Worm (Caenorhabditis elegans) whole organism, late embryonic: Measurements from ENCODE around the gene ceh-14.

ENCODE experiments used
- ama-1 ChIP-seq: fragments of 150-350 bp; optimal IDR thresholded peaks from 2 replicates; lab custom pipeline; 2014
- fkh-10 ChIP-seq: fragments of 150-350 bp; optimal IDR thresholded peaks from 2 replicates; lab custom pipeline; 2014; ENCODE audit warnings: missing biosample characterization, missing genetic modification reagents, missing genetic modification characterization
- lim-6 ChIP-seq: sonication (generic microtip); optimal IDR thresholded peaks from 2 replicates; lab custom pipeline; 2016; ENCODE audit warnings: missing genetic modification characterization, missing compliant biosample characterization
- madf-2 ChIP-seq: sonication (generic microtip); optimal IDR thresholded peaks from 2 replicates; lab custom pipeline; 2017; ENCODE audit warnings: missing genetic modification characterization, missing compliant biosample characterization

DNA sequence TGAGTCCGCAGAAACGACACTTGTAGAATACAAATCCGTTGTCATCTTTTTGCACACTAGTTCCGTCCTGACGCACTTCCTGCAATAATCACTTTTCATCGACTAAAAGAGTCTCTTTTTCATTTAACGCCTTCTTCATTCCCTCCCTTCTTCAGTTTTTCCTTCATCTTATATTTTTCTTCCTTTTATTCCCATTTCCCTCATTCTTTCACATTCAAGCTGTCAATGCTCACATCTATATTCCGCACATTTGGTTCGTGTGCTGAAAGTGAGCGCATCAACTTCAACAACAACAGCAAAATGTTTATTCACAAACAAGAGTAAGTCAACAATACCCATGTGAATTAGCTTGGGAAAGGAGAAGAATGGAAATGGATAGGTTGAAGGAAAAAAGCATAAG lies 39.5 kb upstream of the ceh-14 start, which contains the start of gene pcyt-1:
- TF ChIP-seq madf-2 (tag; lab: Kevin White, UChicago) (no peak), lim-6 (tag; lab: Kevin White, UChicago) (no peak), ama-1 (no peak), fkh-10 (GFP tag; lab: Kevin White, UChicago) (no peak)
